Fruit fly (Drosophila melanogaster): Measurements from ENCODE around the gene CG13073.

The CG13073 gene

DNA sequence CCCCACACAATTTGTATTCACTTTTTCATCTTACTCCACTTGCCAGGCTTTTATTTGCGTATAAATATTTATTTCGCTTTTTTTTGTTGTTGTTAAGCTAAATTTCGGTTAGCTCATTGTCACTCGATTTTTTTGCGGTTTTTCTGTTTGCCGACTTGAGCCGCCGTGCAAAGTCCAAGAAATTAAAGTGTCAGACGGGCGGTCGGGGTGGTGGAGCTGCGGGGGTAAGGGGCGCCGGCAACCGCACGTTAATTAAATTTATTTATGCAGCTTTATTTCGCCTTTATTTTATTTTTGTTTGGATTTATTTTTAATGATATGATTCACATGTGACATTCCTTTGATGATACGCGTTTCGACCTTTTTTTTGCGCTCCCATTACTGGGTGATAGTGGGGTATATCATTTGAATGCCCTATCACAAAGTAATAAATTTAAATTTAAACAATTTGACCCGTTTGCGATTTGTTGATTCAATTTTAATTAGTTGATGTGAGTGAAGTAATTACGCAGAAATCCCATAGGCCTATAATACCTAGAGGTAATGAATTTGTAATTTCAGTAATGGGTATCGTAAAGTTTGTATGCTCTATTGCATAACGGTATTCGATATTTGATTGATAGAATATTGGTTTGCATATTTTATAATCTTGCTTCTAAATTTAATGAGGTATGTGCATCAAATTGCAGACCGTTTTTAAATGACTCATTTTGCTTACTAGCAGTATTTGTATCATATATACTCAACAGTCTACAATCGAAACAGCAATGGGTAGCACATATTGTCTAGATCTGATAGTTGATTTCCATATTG, 51.5 kb downstream of the CG13073 start (continued):
- TF ChIP-seq nmo (GFP tag; optimal IDR thresholded peaks at IDR 0.05) (peak; percentile 26), CG1792 (GFP tag; optimal IDR thresholded peaks at IDR 0.05) (peak; percentile 15), CG11456 (GFP tag; IDR thresholded peaks at IDR 0.05) (no peak), CG7786 (GFP tag; optimal IDR thresholded peaks at IDR 0.05) (peak; percentile 71), phol (tag; optimal IDR thresholded peaks at IDR 0.05) (peak; percentile 15), gt (GFP tag; IDR thresholded peaks at IDR 0.05) (no peak), NC2α (GFP tag; optimal IDR thresholded peaks at IDR 0.05) (no peak), lab (GFP tag; optimal IDR thresholded peaks at IDR 0.05) (peak; percentile 41), CG11560 (tag; IDR thresholded peaks at IDR 0.05) (no peak), D19A (tag; optimal IDR thresholded peaks at IDR 0.05) (no peak), Tbp (GFP tag; optimal IDR thresholded peaks at IDR 0.05) (no peak), Ada2b (GFP tag; IDR thresholded peaks at IDR 0.05) (peak; percentile 38), CG6765 (GFP tag; optimal IDR thresholded peaks at IDR 0.05) (no peak), Chrac-16 (GFP tag; optimal IDR thresholded peaks at IDR 0.05) (peak; percentile 39), crc (GFP tag; optimal IDR thresholded peaks at IDR 0.05) (no peak), CG18599 (GFP tag; optimal IDR thresholded peaks at IDR 0.05) (peak; percentile 9), CG13424 (tag; optimal IDR thresholded peaks at IDR 0.05) (peak; percentile 27), oc (tag; optimal IDR thresholded peaks at IDR 0.05) (no peak), stwl (tag; optimal IDR thresholded peaks at IDR 0.05) (no peak), lola (GFP tag; optimal IDR thresholded peaks at IDR 0.05) (no peak), Fer1 (GFP tag; optimal IDR thresholded peaks at IDR 0.05) (no peak), kah (GFP tag; optimal IDR thresholded peaks at IDR 0.05) (no peak), CG15514 (GFP tag; optimal IDR thresholded peaks at IDR 0.05) (peak; percentile 4), CrebB (tag; optimal IDR thresholded peaks at IDR 0.05) (no peak), Drgx (GFP tag; IDR thresholded peaks at IDR 0.05) (no peak), kni (GFP tag; optimal IDR thresholded peaks at IDR 0.05) (no peak), chinmo (GFP tag; IDR thresholded peaks at IDR 0.05; ENCODE audit: partially characterized antibody) (peak; percentile 71; the same call in 2 of the 4 replicates), sr (GFP tag; IDR thresholded peaks at IDR 0.05) (no peak), CG10366 (GFP tag; IDR thresholded peaks at IDR 0.05) (peak; percentile 37), fu2 (GFP tag; optimal IDR thresholded peaks at IDR 0.05) (peak; percentile 61), slou (GFP tag; optimal IDR thresholded peaks at IDR 0.05) (peak; percentile 51), kay (GFP tag; optimal IDR thresholded peaks at IDR 0.05) (peak; percentile 43), Sry-β (GFP tag; optimal IDR thresholded peaks at IDR 0.05) (no peak), Mrtf (GFP tag; IDR thresholded peaks at IDR 0.05) (peak; percentile 58; the same call in 1 of the 3 replicates), ash1 (GFP tag; optimal IDR thresholded peaks at IDR 0.05) (no peak), otp (GFP tag; IDR thresholded peaks at IDR 0.05) (0 out of 3 replicates have a peak, but pooled peaks have one; percentile 45), crp (GFP tag; optimal IDR thresholded peaks at IDR 0.05) (no peak), Dll (GFP tag; IDR thresholded peaks at IDR 0.05; ENCODE audit: partially characterized antibody) (no peak), ERR (GFP tag; optimal IDR thresholded peaks at IDR 0.05) (no peak), Usf (GFP tag; optimal IDR thresholded peaks at IDR 0.05) (peak; percentile 65), knrl (GFP tag; IDR thresholded peaks at IDR 0.05; ENCODE audit: partially characterized antibody) (no peak), CG14050 (GFP tag; IDR thresholded peaks at IDR 0.05) (no peak), ems (GFP tag; optimal IDR thresholded peaks at IDR 0.05) (no peak), Sox102F (GFP tag; optimal IDR thresholded peaks at IDR 0.05) (peak; percentile 44), CG10209 (GFP tag; optimal IDR thresholded peaks at IDR 0.05) (peak; percentile 44), CG13624 (GFP tag; optimal IDR thresholded peaks at IDR 0.05) (peak; percentile 60), CG11398 (GFP tag; optimal IDR thresholded peaks at IDR 0.05) (no peak), emc (GFP tag; optimal IDR thresholded peaks at IDR 0.05) (peak; percentile 11)

Data from whole organism, embryonic.